Worm (Caenorhabditis elegans) whole organism, L2 larva: ENCODE data around the gene F14E5.8.

Source experiments
- R02D3.7 ChIP-seq: fragments of 150-350 bp; optimal IDR thresholded peaks from 2 replicates; lab custom pipeline; 2014; ENCODE audit warnings: missing biosample characterization, missing genetic modification characterization
- ZK546.5 ChIP-seq: sonication (generic microtip); optimal IDR thresholded peaks from 2 replicates; lab custom pipeline; 2017; ENCODE audit warnings: missing biosample characterization, missing genetic modification characterization
- ama-1 ChIP-seq: fragments of 150-350 bp; optimal IDR thresholded peaks from 2 replicates; lab custom pipeline; 2018; ENCODE audit warnings: inconsistent platforms
- lin-13 ChIP-seq: fragments of 150-350 bp; optimal IDR thresholded peaks from 2 replicates; lab custom pipeline; 2014; ENCODE audit warnings: missing biosample characterization, missing genetic modification reagents, missing genetic modification characterization
- lin-39 ChIP-seq: fragments of 150-350 bp; optimal IDR thresholded peaks from 2 replicates; lab custom pipeline; 2014; ENCODE audit warnings: missing biosample characterization, missing genetic modification reagents, missing genetic modification characterization
- nhr-10 ChIP-seq: sonication (generic microtip); optimal IDR thresholded peaks from 2 replicates; lab custom pipeline; 2017; ENCODE audit warnings: missing biosample characterization, missing genetic modification characterization
- nhr-12 ChIP-seq: fragments of 150-350 bp; optimal IDR thresholded peaks from 2 replicates; lab custom pipeline; 2014; ENCODE audit warnings: missing biosample characterization, missing genetic modification characterization
- nhr-21 ChIP-seq: fragments of 150-350 bp; optimal IDR thresholded peaks from 2 replicates; lab custom pipeline; 2014; ENCODE audit warnings: missing biosample characterization, missing genetic modification characterization
- skn-1 ChIP-seq: sonication (generic microtip); optimal IDR thresholded peaks from 2 replicates; lab custom pipeline; 2017; ENCODE audit warnings: missing biosample characterization, missing genetic modification characterization
- sma-3 ChIP-seq: sonication (generic microtip); optimal IDR thresholded peaks from 2 replicates; lab custom pipeline; 2016; ENCODE audit warnings: missing genetic modification reagents, missing genetic modification characterization, missing compliant biosample characterization
- snpc-4 ChIP-seq: fragments of 150-350 bp; optimal IDR thresholded peaks from 2 replicates; lab custom pipeline; 2014; ENCODE audit warnings: missing biosample characterization, missing genetic modification characterization
- unc-39 ChIP-seq: fragments of 150-350 bp; optimal IDR thresholded peaks from 2 replicates; lab custom pipeline; 2014; ENCODE audit warnings: missing biosample characterization, missing genetic modification characterization
- zag-1 ChIP-seq: fragments of 150-350 bp; optimal IDR thresholded peaks from 2 replicates; lab custom pipeline; 2014; ENCODE audit warnings: missing biosample characterization, missing genetic modification characterization
- ztf-11 ChIP-seq: sonication (generic microtip); optimal IDR thresholded peaks from 2 replicates; lab custom pipeline; 2017; ENCODE audit warnings: missing biosample characterization, missing genetic modification characterization

DNA sequence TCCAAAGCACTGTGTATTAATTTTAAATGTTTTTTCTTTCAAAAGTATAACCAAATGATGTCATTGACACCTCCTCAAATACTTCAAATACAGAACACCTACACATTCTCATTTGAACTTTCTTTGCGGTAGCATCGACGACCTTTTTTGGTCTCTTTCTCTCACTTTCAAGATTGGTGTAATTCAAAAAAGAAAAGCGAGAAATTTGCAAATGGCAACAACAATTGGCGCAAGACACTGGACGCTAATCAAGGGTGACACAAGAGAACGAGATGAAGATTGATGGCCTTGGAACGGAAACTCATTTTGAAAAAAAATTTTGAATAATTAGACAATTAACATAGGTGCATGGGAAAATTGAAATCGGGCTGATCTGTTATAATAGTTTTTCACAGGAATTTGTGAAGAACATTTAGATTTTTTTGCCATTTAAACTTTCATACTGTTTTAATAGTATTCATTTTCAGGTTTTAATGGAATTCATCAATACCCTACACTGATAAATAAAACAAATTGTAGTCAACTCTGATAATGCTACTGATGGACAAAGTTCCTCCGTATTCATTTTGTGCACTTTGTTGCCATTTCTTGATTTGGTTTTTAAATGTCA lies 2.7 kb upstream of the F14E5.8 start, which contains the start of gene fdgt-2:
- TF ChIP-seq sma-3 (GFP tag; lab: Kevin White, UChicago) (no peak), ama-1 (lab: Kevin White, UChicago) (no peak), nhr-21 (tag; lab: Kevin White, UChicago) (no peak), lin-39 (tag; lab: Kevin White, UChicago) (no peak), unc-39 (tag; lab: Kevin White, UChicago) (no peak), ZK546.5 (no peak), R02D3.7 (tag; lab: Kevin White, UChicago) (no peak), ztf-11 (tag; lab: Kevin White, UChicago) (no peak), skn-1 (no peak), nhr-10 (tag; lab: Kevin White, UChicago) (no peak), snpc-4 (no peak), zag-1 (tag; lab: Kevin White, UChicago) (no peak), nhr-12 (tag; lab: Kevin White, UChicago) (no peak), lin-13 (GFP tag; lab: Kevin White, UChicago) (no peak)
